Worm (Caenorhabditis elegans) whole organism, young adult: ENCODE data around the gene F59E11.6.
A peak's percentile ranks its signal among the peaks of the same experiment; 100 is the strongest.

Experiments used
- B0019.2 ChIP-seq: fragments of 200-800 bp; sonication (Bioruptor generic); conservative IDR thresholded peaks from 2 replicates; pipeline ENCODE4 v1.3.6; 2022; ENCODE audit warnings: missing genetic modification reagents, missing genetic modification characterization, missing compliant biosample characterization
- D2030.7 ChIP-seq: fragments of 200-800 bp; sonication (Bioruptor generic); IDR thresholded peaks from 2 replicates; pipeline ENCODE4 v1.3.6; 2022; ENCODE audit warnings: missing genetic modification reagents, missing genetic modification characterization, missing compliant biosample characterization
- F23B12.7 ChIP-seq: sonication (generic microtip); optimal IDR thresholded peaks from 2 replicates; lab custom pipeline; 2017; ENCODE audit warnings: missing genetic modification characterization, mild to moderate bottlenecking, missing compliant biosample characterization, antibody characterized with exemption, moderate library complexity; ENCODE audit not compliant: insufficient read depth
- F52B5.7 ChIP-seq: sonication (generic microtip); optimal IDR thresholded peaks from 2 replicates; lab custom pipeline; 2016; ENCODE audit warnings: mild to moderate bottlenecking, missing genetic modification characterization, missing compliant biosample characterization
- Y53F4B.3 ChIP-seq: fragments of 200-800 bp; sonication (Bioruptor generic); IDR thresholded peaks from 2 replicates; pipeline ENCODE4 v1.3.6; 2022; ENCODE audit warnings: missing genetic modification reagents, missing genetic modification characterization, missing compliant biosample characterization
- Y53G8AR.9 ChIP-seq: fragments of 200-800 bp; sonication (Bioruptor generic); conservative IDR thresholded peaks from 2 replicates; pipeline ENCODE4 v1.3.6; 2022; ENCODE audit warnings: missing genetic modification reagents, missing genetic modification characterization, missing compliant biosample characterization
- Y56A3A.18 ChIP-seq: fragments of 200-800 bp; sonication (Bioruptor generic); IDR thresholded peaks from 2 replicates; pipeline ENCODE4 v1.3.6; 2022; ENCODE audit warnings: missing genetic modification reagents, missing genetic modification characterization, missing compliant biosample characterization
- Y79H2A.3 ChIP-seq: fragments of 200-800 bp; sonication (Bioruptor generic); conservative IDR thresholded peaks from 2 replicates; pipeline ENCODE4 v1.3.6; 2022; ENCODE audit warnings: missing genetic modification reagents, missing genetic modification characterization, missing compliant biosample characterization
- ama-1 ChIP-seq, 3 experiments: fragments of 150-350 bp in 1 of 3; sonication (generic microtip) in 2 of 3; optimal IDR thresholded peaks; 2 replicates each; lab custom pipeline; 2014 to 2018; ENCODE audit warnings: missing biosample characterization in 2 of 3, missing genetic modification characterization in 2 of 3, missing genetic modification reagents in 2 of 3
- attf-5 ChIP-seq: fragments of 200-800 bp; sonication (Bioruptor generic); optimal IDR thresholded peaks from 2 replicates; lab custom pipeline; 2018; ENCODE audit warnings: mild to moderate bottlenecking, missing genetic modification characterization, missing compliant biosample characterization
- bed-1 ChIP-seq: fragments of 200-800 bp; sonication (Bioruptor generic); IDR thresholded peaks from 2 replicates; pipeline ENCODE4 v1.3.6; 2022; ENCODE audit warnings: missing genetic modification reagents, missing genetic modification characterization, missing compliant biosample characterization
- ccch-3 ChIP-seq: fragments of 200-800 bp; sonication (Bioruptor generic); optimal IDR thresholded peaks from 2 replicates; lab custom pipeline; 2018; ENCODE audit warnings: mild to moderate bottlenecking, missing genetic modification characterization, missing compliant biosample characterization
- die-1 ChIP-seq: sonication (generic microtip); optimal IDR thresholded peaks from 2 replicates; lab custom pipeline; 2016; ENCODE audit warnings: missing genotype, mild to moderate bottlenecking, missing genetic modification characterization, missing compliant biosample characterization
- dox-1 ChIP-seq: fragments of 200-800 bp; sonication (Bioruptor generic); IDR thresholded peaks from 2 replicates; pipeline ENCODE4 v1.3.6; 2022; ENCODE audit warnings: missing genetic modification reagents, missing genetic modification characterization, missing compliant biosample characterization
- egrh-3 ChIP-seq: fragments of 200-800 bp; sonication (Bioruptor generic); IDR thresholded peaks from 2 replicates; pipeline ENCODE4 v1.3.6; 2022; ENCODE audit warnings: missing genetic modification reagents, missing genetic modification characterization, missing compliant biosample characterization
- ets-4 ChIP-seq: fragments of 200-800 bp; sonication (Bioruptor generic); optimal IDR thresholded peaks from 2 replicates; lab custom pipeline; 2018; ENCODE audit warnings: mild to moderate bottlenecking, missing genetic modification characterization, missing compliant biosample characterization
- him-1 ChIP-seq: sonication (generic microtip); optimal IDR thresholded peaks from 2 replicates; lab custom pipeline; 2016; ENCODE audit warnings: missing genotype, missing genetic modification reagents, missing genetic modification characterization, missing compliant biosample characterization
- lsl-1 ChIP-seq: fragments of 200-800 bp; sonication (Bioruptor generic); optimal IDR thresholded peaks from 2 replicates; lab custom pipeline; 2018; ENCODE audit warnings: mild to moderate bottlenecking, missing genetic modification characterization, moderate library complexity, missing compliant biosample characterization
- lsy-27 ChIP-seq: sonication (generic microtip); optimal IDR thresholded peaks from 2 replicates; lab custom pipeline; 2017; ENCODE audit warnings: missing genetic modification characterization, mild to moderate bottlenecking, missing compliant biosample characterization, antibody characterized with exemption, missing genotype, borderline replicate concordance; ENCODE audit not compliant: insufficient read depth
- madf-3 ChIP-seq: fragments of 200-800 bp; sonication (Bioruptor generic); IDR thresholded peaks from 2 replicates; pipeline ENCODE4 v1.3.6; 2022; ENCODE audit warnings: missing genetic modification reagents, missing genetic modification characterization, missing compliant biosample characterization
- nhr-120 ChIP-seq: fragments of 200-800 bp; sonication (Bioruptor generic); IDR thresholded peaks from 2 replicates; pipeline ENCODE4 v1.3.6; 2022; ENCODE audit warnings: missing genetic modification characterization, missing compliant biosample characterization
- nhr-80 ChIP-seq: sonication (generic microtip); optimal IDR thresholded peaks from 2 replicates; lab custom pipeline; 2016; ENCODE audit warnings: missing genetic modification characterization, missing compliant biosample characterization
- pbrm-1 ChIP-seq: fragments of 200-800 bp; sonication (Bioruptor generic); IDR thresholded peaks from 2 replicates; pipeline ENCODE4 v1.3.6; 2022; ENCODE audit warnings: missing genetic modification reagents, missing genetic modification characterization, missing compliant biosample characterization
- rcor-1 ChIP-seq: fragments of 200-800 bp; sonication (Bioruptor generic); IDR thresholded peaks from 2 replicates; pipeline ENCODE4 v1.3.6; 2022; ENCODE audit warnings: missing genetic modification reagents, missing genetic modification characterization, missing compliant biosample characterization
- sea-2 ChIP-seq: fragments of 200-800 bp; sonication (Bioruptor generic); IDR thresholded peaks from 2 replicates; pipeline ENCODE4 v1.3.6; 2022; ENCODE audit warnings: missing genetic modification characterization, missing compliant biosample characterization
- zfh-2 ChIP-seq: fragments of 200-800 bp; sonication (Bioruptor generic); conservative IDR thresholded peaks from 2 replicates; pipeline ENCODE4 v1.3.6; 2022; ENCODE audit warnings: missing genetic modification reagents, missing genetic modification characterization, missing compliant biosample characterization
- zim-3 ChIP-seq: sonication (generic microtip); optimal IDR thresholded peaks from 2 replicates; lab custom pipeline; 2017; ENCODE audit warnings: mild to moderate bottlenecking, missing genetic modification characterization, moderate library complexity, missing compliant biosample characterization

The F59E11.6 gene

DNA sequence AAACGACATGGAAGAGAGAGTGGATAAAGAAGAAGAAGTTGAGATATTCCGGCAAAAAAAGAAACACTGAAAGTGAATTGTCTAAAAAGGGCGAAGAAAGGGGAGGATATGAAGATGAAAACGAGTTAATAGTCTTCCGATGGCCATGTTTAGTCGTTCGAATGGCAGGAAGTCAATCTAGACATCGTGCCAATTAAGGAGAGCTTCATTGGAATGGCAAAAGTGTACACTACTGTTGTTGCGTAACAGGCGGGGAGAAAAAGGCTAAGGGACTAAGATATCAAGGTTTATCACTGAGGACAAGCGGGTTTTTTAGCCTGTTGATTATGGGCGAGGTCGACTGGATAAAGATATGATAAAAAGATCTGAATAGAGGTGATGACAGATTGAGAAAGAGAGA lies 45.4 kb upstream of the F59E11.6 start:
- TF ChIP-seq Y53F4B.3 (GFP tag; lab: Robert Waterston, UW) (no peak), die-1 (tag; lab: Kevin White, UChicago) (no peak), sea-2 (GFP tag; lab: Robert Waterston, UW) (no peak)

- TF ChIP-seq B0019.2 (GFP tag; lab: Robert Waterston, UW) (no peak), lsl-1 (GFP tag; lab: Kevin White, UChicago) (peak; percentile 40)
Observed at ce11 chrV:8947499-8947898, 44.1 kb upstream of the F59E11.6 start, which contains the start of gene gck-1. TSS of gene gck-1 (plus strand) at chrV:8947799.

ce11 chrV:8948365-8948764 lies 43.2 kb upstream of the F59E11.6 start:
- TF ChIP-seq dox-1 (GFP tag; lab: Robert Waterston, UW) (no peak), ccch-3 (GFP tag; lab: Kevin White, UChicago) (no peak), F23B12.7 (tag; lab: Kevin White, UChicago) (no peak), nhr-80 (tag; lab: Kevin White, UChicago) (peak; percentile 0), pbrm-1 (GFP tag; lab: Robert Waterston, UW) (no peak), lsy-27 (tag; lab: Kevin White, UChicago) (no peak)

DNA sequence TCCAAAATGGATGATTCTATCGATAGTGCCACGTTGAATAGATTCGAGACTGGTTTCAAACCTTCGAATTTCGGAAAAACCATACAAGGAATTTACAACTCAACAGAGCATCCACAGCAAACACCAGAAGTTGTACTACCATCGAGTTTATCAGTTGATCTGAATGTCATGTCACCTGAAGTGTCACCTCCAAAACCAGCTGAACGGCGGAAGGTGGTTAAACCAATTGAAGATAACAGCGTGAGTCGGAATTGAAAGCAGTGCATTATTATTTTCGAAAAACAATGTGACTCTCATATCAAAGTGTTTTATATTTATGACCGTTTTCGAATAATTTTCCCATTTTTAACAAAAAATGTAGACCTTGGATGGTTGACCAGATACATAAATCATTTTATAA lies 42.6 kb upstream of the F59E11.6 start:
- TF ChIP-seq ets-4 (GFP tag; lab: Kevin White, UChicago) (peak; percentile 25), nhr-120 (no peak), him-1 (tag; lab: Kevin White, UChicago) (no peak), nhr-80 (tag; lab: Kevin White, UChicago) (peak; percentile 76), egrh-3 (GFP tag; lab: Robert Waterston, UW) (no peak), ama-1 (optimal IDR thresholded peaks at IDR 0.05; lab: Kevin White, UChicago) (no peak), ama-1 (GFP tag; optimal IDR thresholded peaks at IDR 0.05; lab: Kevin White, UChicago) (no peak), F23B12.7 (tag; lab: Kevin White, UChicago) (no peak), dox-1 (GFP tag; lab: Robert Waterston, UW) (peak; percentile 23; the same call in 1 of the 2 replicates)

DNA sequence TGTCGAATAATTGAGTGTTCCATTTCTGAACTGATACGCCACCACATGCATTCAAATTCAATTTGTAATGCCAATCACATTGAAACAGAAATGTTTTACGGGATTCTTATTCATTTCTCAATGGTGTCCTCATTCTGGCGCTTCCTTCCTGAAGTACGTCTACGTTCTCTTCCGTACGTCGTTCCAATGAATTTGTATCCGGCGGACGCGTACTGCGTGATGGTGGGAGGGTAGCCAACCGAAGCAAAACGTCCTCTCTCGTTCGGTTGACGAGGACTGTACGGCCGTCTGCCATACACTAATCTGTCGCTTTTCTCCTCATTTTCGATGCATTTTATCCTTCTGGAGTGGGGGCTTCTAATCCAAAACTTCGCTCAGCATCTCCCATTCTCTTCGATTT lies 41.7 kb upstream of the F59E11.6 start:
- TF ChIP-seq madf-3 (GFP tag; lab: Robert Waterston, UW) (0 out of 2 replicates have a peak, but pooled peaks have one; percentile 9), bed-1 (no peak), Y79H2A.3 (GFP tag; lab: Robert Waterston, UW) (no peak), zfh-2 (0 out of 2 replicates have a peak, but pooled peaks have one; percentile 10), attf-5 (GFP tag; lab: Kevin White, UChicago) (no peak), zim-3 (tag; lab: Kevin White, UChicago) (no peak), rcor-1 (GFP tag; lab: Robert Waterston, UW) (0 out of 2 replicates have a peak, but pooled peaks have one; percentile 28), D2030.7 (GFP tag; lab: Robert Waterston, UW) (0 out of 2 replicates have a peak, but pooled peaks have one; percentile 17)
- TF ChIP-seq, all 124 proteins: peak for 4

ce11 chrV:8956387-8957095 lies 35.0 kb upstream of the F59E11.6 start, which contains the start of gene ttc-17:
TSS of gene ttc-17 (plus strand) at chrV:8957045.
- TF ChIP-seq Y56A3A.18 (GFP tag; lab: Robert Waterston, UW) (0 out of 2 replicates have a peak, but pooled peaks have one; percentile 61), F52B5.7 (tag; lab: Kevin White, UChicago) (peak; percentile 26), attf-5 (GFP tag; lab: Kevin White, UChicago) (no peak), Y53G8AR.9 (GFP tag; lab: Robert Waterston, UW) (peak; percentile 50; the same call in 1 of the 2 replicates)
